Fruit fly (Drosophila melanogaster) whole organism, embryonic: ENCODE measurements around the gene Sirup.

Source experiments
- ATbp ChIP-seq: fragments of 200-800 bp; sonication (Bioruptor generic); optimal IDR thresholded peaks from 2 replicates; lab custom pipeline; 2017; ENCODE audit warnings: missing biosample characterization, mild to moderate bottlenecking, missing genetic modification characterization, missing genetic modification reagents
- Atf6 ChIP-seq: fragments of 200-800 bp; sonication (Bioruptor generic); IDR thresholded peaks from 2 replicates; pipeline ENCODE4 v1.3.6; 2022; ENCODE audit warnings: missing biosample characterization, missing genetic modification characterization
- B-H1 ChIP-seq: fragments of 200-800 bp; sonication (Bioruptor generic); IDR thresholded peaks from 3 replicates; pipeline ENCODE4 v1.3.6; 2022; ENCODE audit warnings: missing biosample characterization, missing genetic modification characterization
- CG11085 ChIP-seq: fragments of 200-800 bp; sonication (Bioruptor generic); IDR thresholded peaks from 2 replicates; pipeline ENCODE4 v1.3.6; 2022; ENCODE audit warnings: missing biosample characterization, missing genetic modification characterization
- CG11398 ChIP-seq: fragments of 200-800 bp; sonication (Bioruptor generic); optimal IDR thresholded peaks from 2 replicates; lab custom pipeline; 2016; ENCODE audit warnings: missing biosample characterization, missing genetic modification characterization
- CG13894 ChIP-seq: fragments of 200-800 bp; sonication (Bioruptor generic); optimal IDR thresholded peaks from 3 replicates; lab custom pipeline; 2018; ENCODE audit warnings: missing biosample characterization, mild to moderate bottlenecking, missing genetic modification characterization, moderate library complexity
- CG14014 ChIP-seq: fragments of 200-800 bp; sonication (Bioruptor generic); IDR thresholded peaks from 2 replicates; pipeline ENCODE4 v1.3.6; 2022; ENCODE audit warnings: missing biosample characterization, missing genetic modification characterization
- CG15601 ChIP-seq: fragments of 200-800 bp; sonication (Bioruptor generic); optimal IDR thresholded peaks from 3 replicates; lab custom pipeline; 2019; ENCODE audit warnings: missing biosample characterization, mild to moderate bottlenecking, missing genetic modification characterization, moderate library complexity
- CG2116 ChIP-seq: fragments of 200-800 bp; sonication (Bioruptor generic); optimal IDR thresholded peaks from 3 replicates; lab custom pipeline; 2018; ENCODE audit warnings: missing biosample characterization, mild to moderate bottlenecking, missing genetic modification characterization
- CG2120 ChIP-seq: fragments of 200-800 bp; sonication (Bioruptor generic); optimal IDR thresholded peaks from 3 replicates; lab custom pipeline; 2016; ENCODE audit warnings: missing biosample characterization, missing genetic modification characterization
- CG31224 ChIP-seq: fragments of 200-800 bp; sonication (Bioruptor generic); IDR thresholded peaks from 2 replicates; pipeline ENCODE4 v1.3.6; 2022; ENCODE audit warnings: missing biosample characterization, missing genetic modification characterization
- CG34224 ChIP-seq: fragments of 200-800 bp; sonication (Bioruptor generic); IDR thresholded peaks from 3 replicates; pipeline ENCODE4 v1.3.6; 2022; ENCODE audit warnings: missing biosample characterization, missing genetic modification characterization; ENCODE audit not compliant: partially characterized antibody
- CG4360 ChIP-seq: fragments of 200-800 bp; sonication (Bioruptor generic); IDR thresholded peaks from 2 replicates; pipeline ENCODE4 v1.3.6; 2022; ENCODE audit warnings: missing biosample characterization, missing genetic modification characterization
- CG6175 ChIP-seq: fragments of 200-800 bp; sonication (Bioruptor generic); IDR thresholded peaks from 3 replicates; pipeline ENCODE4 v1.3.6; 2022; ENCODE audit warnings: missing biosample characterization, missing genetic modification characterization
- CG6765 ChIP-seq: fragments of 200-800 bp; sonication (Bioruptor generic); optimal IDR thresholded peaks from 3 replicates; lab custom pipeline; 2017; ENCODE audit warnings: missing biosample characterization, mild to moderate bottlenecking, missing genetic modification characterization
- CG7839 ChIP-seq: fragments of 200-800 bp; sonication (Bioruptor generic); optimal IDR thresholded peaks from 3 replicates; lab custom pipeline; 2018; ENCODE audit warnings: missing biosample characterization, mild to moderate bottlenecking, missing genetic modification characterization, moderate library complexity
- CG9876 ChIP-seq: fragments of 200-800 bp; sonication (Bioruptor generic); optimal IDR thresholded peaks from 2 replicates; lab custom pipeline; 2016; ENCODE audit warnings: missing biosample characterization, missing genetic modification characterization
- Hr3 ChIP-seq: fragments of 200-800 bp; sonication (Bioruptor generic); optimal IDR thresholded peaks from 3 replicates; lab custom pipeline; 2016; ENCODE audit warnings: missing biosample characterization, missing genetic modification characterization
- Kr ChIP-seq: fragments of 200-800 bp; sonication (Bioruptor generic); optimal IDR thresholded peaks from 2 replicates; lab custom pipeline; 2017; ENCODE audit warnings: missing biosample characterization, mild to moderate bottlenecking, missing genetic modification characterization
- Lhr ChIP-seq: fragments of 200-800 bp; sonication (Bioruptor generic); optimal IDR thresholded peaks from 3 replicates; lab custom pipeline; 2017; ENCODE audit warnings: mild to moderate bottlenecking, missing biosample characterization, missing genetic modification reagents, missing genetic modification characterization
- MTF-1 ChIP-seq: fragments of 200-800 bp; sonication (Bioruptor generic); optimal IDR thresholded peaks from 2 replicates; lab custom pipeline; 2018; ENCODE audit warnings: missing biosample characterization, mild to moderate bottlenecking, missing genetic modification characterization, borderline replicate concordance
- Med ChIP-seq: fragments of 200-800 bp; sonication (Bioruptor generic); peaks from one replicate; lab custom pipeline; 2016; ENCODE audit warnings: missing biosample characterization, missing genetic modification characterization, mild to moderate bottlenecking, inconsistent platforms, moderate library complexity
- Ptx1 ChIP-seq: fragments of 200-800 bp; sonication (Bioruptor generic); IDR thresholded peaks from 2 replicates; pipeline ENCODE4 v1.3.6; 2022; ENCODE audit warnings: missing biosample characterization, missing genetic modification characterization
- Sin3A ChIP-seq: fragments of >200 bp; optimal IDR thresholded peaks from 2 replicates; lab custom pipeline; 2018
- Six4 ChIP-seq: fragments of 200-800 bp; sonication (Bioruptor generic); optimal IDR thresholded peaks from 2 replicates; lab custom pipeline; 2016; ENCODE audit warnings: missing biosample characterization, missing genetic modification characterization
- Sry-δ ChIP-seq: fragments of 200-800 bp; sonication (Bioruptor generic); optimal IDR thresholded peaks from 2 replicates; lab custom pipeline; 2016; ENCODE audit warnings: missing biosample characterization, missing genetic modification characterization
- abd-A ChIP-seq: fragments of 200-800 bp; sonication (Bioruptor generic); optimal IDR thresholded peaks from 3 replicates; lab custom pipeline; 2019; ENCODE audit warnings: missing biosample characterization, mild to moderate bottlenecking, missing genetic modification characterization, moderate library complexity
- caup ChIP-seq: fragments of 200-800 bp; sonication (Bioruptor generic); optimal IDR thresholded peaks from 3 replicates; lab custom pipeline; 2017; ENCODE audit warnings: missing biosample characterization, mild to moderate bottlenecking, missing genetic modification characterization, moderate library complexity; ENCODE audit not compliant: severe bottlenecking
- chn ChIP-seq: fragments of 200-800 bp; sonication (Bioruptor generic); optimal IDR thresholded peaks from 2 replicates; lab custom pipeline; 2016; ENCODE audit warnings: missing biosample characterization, missing genetic modification characterization
- corto ChIP-seq: fragments of 200-800 bp; sonication (Bioruptor generic); optimal IDR thresholded peaks from 2 replicates; lab custom pipeline; 2016; ENCODE audit warnings: missing biosample characterization, mild to moderate bottlenecking, missing genetic modification characterization, moderate library complexity
- crc ChIP-seq: fragments of 200-800 bp; sonication (Bioruptor generic); optimal IDR thresholded peaks from 2 replicates; lab custom pipeline; 2016; ENCODE audit warnings: missing biosample characterization, missing genetic modification characterization
- dati ChIP-seq: fragments of 200-800 bp; sonication (Bioruptor generic); IDR thresholded peaks from 2 replicates; pipeline ENCODE4 v1.3.6; 2022; ENCODE audit warnings: missing biosample characterization, missing genetic modification characterization
- dmrt11E ChIP-seq: fragments of 200-800 bp; sonication (Bioruptor generic); optimal IDR thresholded peaks from 3 replicates; lab custom pipeline; 2018; ENCODE audit warnings: missing biosample characterization, mild to moderate bottlenecking, missing genetic modification characterization, moderate library complexity
- dmrt99B ChIP-seq: fragments of 200-800 bp; sonication (Bioruptor generic); optimal IDR thresholded peaks from 2 replicates; lab custom pipeline; 2018; ENCODE audit warnings: missing biosample characterization, mild to moderate bottlenecking, missing genetic modification characterization, moderate library complexity
- emc ChIP-seq: fragments of 200-800 bp; sonication (Bioruptor generic); optimal IDR thresholded peaks from 2 replicates; lab custom pipeline; 2016; ENCODE audit warnings: missing biosample characterization, missing genetic modification characterization
- ind ChIP-seq: fragments of 200-800 bp; sonication (Bioruptor generic); optimal IDR thresholded peaks from 3 replicates; lab custom pipeline; 2016; ENCODE audit warnings: missing biosample characterization, missing genetic modification characterization
- jing ChIP-seq: fragments of 200-800 bp; sonication (Bioruptor generic); optimal IDR thresholded peaks from 2 replicates; lab custom pipeline; 2018; ENCODE audit warnings: missing biosample characterization, mild to moderate bottlenecking, missing genetic modification characterization
- ken ChIP-seq: fragments of 200-800 bp; sonication (Bioruptor generic); IDR thresholded peaks from 3 replicates; pipeline ENCODE4 v1.3.6; 2022; ENCODE audit warnings: missing biosample characterization, missing genetic modification characterization
- lmd ChIP-seq: fragments of 200-800 bp; sonication (Bioruptor generic); IDR thresholded peaks from 2 replicates; pipeline ENCODE4 v1.3.6; 2022; ENCODE audit warnings: missing biosample characterization, missing genetic modification characterization
- p53 ChIP-seq: fragments of 200-800 bp; sonication (Bioruptor generic); optimal IDR thresholded peaks from 2 replicates; lab custom pipeline; 2016; ENCODE audit warnings: missing biosample characterization, missing genetic modification characterization
- pita ChIP-seq: fragments of 200-800 bp; sonication (Bioruptor generic); optimal IDR thresholded peaks from 2 replicates; lab custom pipeline; 2017; ENCODE audit warnings: missing biosample characterization, mild to moderate bottlenecking, missing genetic modification characterization
- repo ChIP-seq: fragments of 200-800 bp; sonication (Bioruptor generic); optimal IDR thresholded peaks from 2 replicates; lab custom pipeline; 2016; ENCODE audit warnings: missing biosample characterization, missing genetic modification characterization
- row ChIP-seq: fragments of 200-800 bp; sonication (Bioruptor generic); IDR thresholded peaks from 3 replicates; pipeline ENCODE4 v1.3.6; 2022; ENCODE audit warnings: missing biosample characterization, missing genetic modification characterization
- run ChIP-seq: fragments of 200-800 bp; sonication (Bioruptor generic); optimal IDR thresholded peaks from 3 replicates; lab custom pipeline; 2018; ENCODE audit warnings: missing biosample characterization, mild to moderate bottlenecking, missing genetic modification characterization
- scrt ChIP-seq: fragments of 200-800 bp; sonication (Bioruptor generic); optimal IDR thresholded peaks from 2 replicates; lab custom pipeline; 2018; ENCODE audit warnings: missing biosample characterization, mild to moderate bottlenecking, missing genetic modification characterization, moderate library complexity
- seq ChIP-seq: fragments of 200-800 bp; sonication (Bioruptor generic); IDR thresholded peaks from 2 replicates; pipeline ENCODE4 v1.3.6; 2022; ENCODE audit warnings: missing biosample characterization, missing genetic modification characterization
- sima ChIP-seq: fragments of 200-800 bp; sonication (Bioruptor generic); optimal IDR thresholded peaks from 2 replicates; lab custom pipeline; 2016; ENCODE audit warnings: missing biosample characterization, missing genetic modification characterization
- sisA ChIP-seq: fragments of 200-800 bp; sonication (Bioruptor generic); IDR thresholded peaks from 2 replicates; pipeline ENCODE4 v1.3.6; 2022; ENCODE audit warnings: missing biosample characterization, missing genetic modification characterization
- slbo ChIP-seq: fragments of 200-800 bp; sonication (Bioruptor generic); IDR thresholded peaks from 2 replicates; pipeline ENCODE4 v1.3.6; 2022; ENCODE audit warnings: missing biosample characterization, missing genetic modification characterization
- so ChIP-seq: fragments of 200-800 bp; sonication (Bioruptor generic); IDR thresholded peaks from 3 replicates; pipeline ENCODE4 v1.3.6; 2022; ENCODE audit warnings: missing biosample characterization, missing genetic modification characterization
- toy ChIP-seq: fragments of 200-800 bp; sonication (Bioruptor generic); IDR thresholded peaks from 2 replicates; pipeline ENCODE4 v1.3.6; 2022; ENCODE audit warnings: missing biosample characterization, missing genetic modification characterization
- vfl ChIP-seq: fragments of 200-800 bp; sonication (Bioruptor generic); optimal IDR thresholded peaks from 2 replicates; lab custom pipeline; 2016; ENCODE audit warnings: missing biosample characterization, missing genetic modification characterization

Sirup gene

DNA sequence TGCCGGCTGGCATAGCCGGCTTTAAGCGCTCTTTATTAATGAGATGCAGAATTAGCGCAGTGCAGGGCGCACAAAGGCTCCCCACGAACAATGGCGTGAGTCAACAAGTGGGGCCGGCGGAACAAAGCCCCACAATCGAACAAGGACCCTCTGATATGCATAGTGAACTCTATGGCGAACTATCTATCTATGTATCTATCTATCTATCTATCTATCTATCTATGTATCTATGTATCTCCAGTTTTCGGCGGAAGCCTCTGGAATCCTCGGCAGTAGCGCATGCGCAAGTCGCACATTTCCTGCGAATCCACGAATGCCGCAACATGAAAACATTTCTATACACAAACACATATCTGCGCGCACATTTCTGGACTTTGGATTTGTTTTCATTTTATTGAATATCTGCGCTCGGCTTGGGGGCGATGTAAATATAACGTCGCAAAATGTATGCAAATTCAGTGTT is 1.9 kb downstream of the Sirup start (continued):
- TF ChIP-seq lmd (GFP tag; lab: Robert Waterston, UW) (peak; percentile 36; the same call in 1 of the 2 replicates), so (GFP tag; lab: Robert Waterston, UW) (no peak), CG11085 (no peak), B-H1 (GFP tag; lab: Robert Waterston, UW) (no peak), Atf6 (GFP tag; lab: Robert Waterston, UW) (peak; percentile 51; the same call in 1 of the 2 replicates), CG34224 (GFP tag; lab: Robert Waterston, UW) (0 out of 3 replicates have a peak, but pooled peaks have one; percentile 45), corto (GFP tag; lab: Kevin White, UChicago) (peak; percentile 49), Sry-δ (GFP tag; lab: Kevin White, UChicago) (no peak), Med (GFP tag; lab: Kevin White, UChicago) (peak; percentile 82), seq (GFP tag; lab: Robert Waterston, UW) (no peak), Lhr (GFP tag; lab: Kevin White, UChicago) (no peak), CG11398 (GFP tag; lab: Kevin White, UChicago) (no peak), abd-A (no peak), Six4 (no peak), vfl (peak; percentile 7), CG7839 (tag; lab: Kevin White, UChicago) (peak; percentile 26), CG15601 (no peak), dati (GFP tag; lab: Robert Waterston, UW) (no peak), CG6765 (peak; percentile 51), ken (no peak), ind (peak; percentile 12), caup (GFP tag; lab: Kevin White, UChicago) (peak; percentile 25), row (GFP tag; lab: Robert Waterston, UW) (peak; percentile 12; the same call in 1 of the 3 replicates), CG9876 (no peak), CG2116 (no peak), MTF-1 (no peak), sima (GFP tag; lab: Kevin White, UChicago) (no peak), dmrt11E (tag; lab: Kevin White, UChicago) (no peak), crc (GFP tag; lab: Kevin White, UChicago) (no peak), CG13894 (peak; percentile 22), toy (no peak), CG4360 (GFP tag; lab: Robert Waterston, UW) (no peak), chn (GFP tag; lab: Kevin White, UChicago) (no peak), Ptx1 (GFP tag; lab: Robert Waterston, UW) (no peak), CG2120 (GFP tag; lab: Kevin White, UChicago) (peak; percentile 79), p53 (no peak), jing (GFP tag; lab: Kevin White, UChicago) (no peak), CG6175 (no peak), sisA (GFP tag; lab: Robert Waterston, UW) (no peak), run (tag; lab: Kevin White, UChicago) (no peak), Hr3 (GFP tag; lab: Kevin White, UChicago) (no peak), CG14014 (GFP tag; lab: Robert Waterston, UW) (no peak; the same call in 1 of the 2 replicates), Sin3A (lab: Kevin White, UChicago) (no peak), scrt (peak; percentile 58), pita (no peak), Kr (GFP tag; lab: Kevin White, UChicago) (no peak), ATbp (GFP tag; lab: Kevin White, UChicago) (no peak), dmrt99B (no peak), emc (GFP tag; lab: Kevin White, UChicago) (peak; percentile 19), repo (GFP tag; lab: Kevin White, UChicago) (no peak), slbo (GFP tag; lab: Robert Waterston, UW) (peak; percentile 74), CG31224 (0 out of 2 replicates have a peak, but pooled peaks have one; percentile 19)
